Fruit fly (Drosophila melanogaster) whole organism, wandering third instar larva: Measurements from ENCODE around the gene Jhbp3.

Source experiments
- Abd-B ChIP-seq: fragments of >200 bp; optimal IDR thresholded peaks from 2 replicates; lab custom pipeline; 2017; ENCODE audit warnings: missing biosample characterization, missing genetic modification characterization
- CG32264 ChIP-seq: fragments of 200-800 bp; sonication (Bioruptor generic); optimal IDR thresholded peaks from 2 replicates; lab custom pipeline; 2016; ENCODE audit warnings: missing biosample characterization, missing genetic modification characterization
- CrebA ChIP-seq: fragments of 200-800 bp; sonication (Bioruptor generic); optimal IDR thresholded peaks from 2 replicates; lab custom pipeline; 2016; ENCODE audit warnings: missing biosample characterization, mild to moderate bottlenecking, missing genetic modification characterization, borderline replicate concordance
- Dfd ChIP-seq: fragments of >200 bp; optimal IDR thresholded peaks from 2 replicates; lab custom pipeline; 2017; ENCODE audit warnings: missing biosample characterization, missing genetic modification characterization
- Dif ChIP-seq: fragments of 200-275, 200-300 bp; sonication (Bioruptor generic); optimal IDR thresholded peaks from 2 replicates; lab custom pipeline; 2018; ENCODE audit warnings: missing biosample characterization, missing genetic modification characterization; ENCODE audit not compliant: partially characterized antibody
- GATAd ChIP-seq: sonication (Bioruptor generic); optimal IDR thresholded peaks from 2 replicates; lab custom pipeline; 2016; ENCODE audit warnings: missing biosample characterization, missing genetic modification characterization
- Hnf4 ChIP-seq: fragments of 200-800 bp; sonication (Bioruptor generic); optimal IDR thresholded peaks from 2 replicates; lab custom pipeline; 2016; ENCODE audit warnings: missing biosample characterization, mild to moderate bottlenecking, missing genetic modification characterization
- Hr78 ChIP-seq: fragments of >200 bp; optimal IDR thresholded peaks from 2 replicates; lab custom pipeline; 2017; ENCODE audit warnings: missing biosample characterization, missing genetic modification characterization
- Hr83 ChIP-seq: fragments of 200-300 bp; sonication (Bioruptor generic); optimal IDR thresholded peaks from 2 replicates; lab custom pipeline; 2016; ENCODE audit warnings: missing biosample characterization, mild to moderate bottlenecking, missing genetic modification characterization, moderate library complexity; ENCODE audit not compliant: poor library complexity, severe bottlenecking
- Jra ChIP-seq: sonication (Bioruptor generic); optimal IDR thresholded peaks from 2 replicates; lab custom pipeline; 2016; ENCODE audit warnings: missing biosample characterization, missing genetic modification characterization
- Mio ChIP-seq: sonication (Bioruptor generic); optimal IDR thresholded peaks from 2 replicates; lab custom pipeline; 2016; ENCODE audit warnings: missing biosample characterization, missing genetic modification characterization
- Myc ChIP-seq: fragments of >200 bp; optimal IDR thresholded peaks from 2 replicates; lab custom pipeline; 2017
- N ChIP-seq: fragments of >200 bp; optimal IDR thresholded peaks from 2 replicates; lab custom pipeline; 2018; ENCODE audit warnings: missing biosample characterization, missing external identifiers, missing genetic modification characterization
- OdsH ChIP-seq: fragments of 200-800 bp; sonication (Bioruptor generic); optimal IDR thresholded peaks from 2 replicates; lab custom pipeline; 2016; ENCODE audit warnings: missing biosample characterization, mild to moderate bottlenecking, missing genetic modification characterization
- Rel ChIP-seq, 2 experiments: fragments of 200-800 bp; sonication (Bioruptor generic) in 1 of 2; optimal IDR thresholded peaks; 2 replicates in 1 of 2; 3 replicates in 1 of 2; lab custom pipeline; 2016 to 2019; ENCODE audit warnings: mild to moderate bottlenecking in 2 of 2, missing biosample characterization in 2 of 2, missing genetic modification characterization in 2 of 2, moderate library complexity in 1 of 2
- Sp1 ChIP-seq: fragments of 200-800 bp; sonication (Bioruptor generic); optimal IDR thresholded peaks from 3 replicates; lab custom pipeline; 2019; ENCODE audit warnings: missing biosample characterization, mild to moderate bottlenecking, missing genetic modification characterization, moderate library complexity
- Vsx2 ChIP-seq: fragments of 200-300, 225-300 bp; sonication (Bioruptor generic); optimal IDR thresholded peaks from 2 replicates; lab custom pipeline; 2018; ENCODE audit warnings: missing biosample characterization, missing genetic modification characterization; ENCODE audit not compliant: partially characterized antibody
- brk ChIP-seq: fragments of 200-800 bp; sonication (Bioruptor generic); optimal IDR thresholded peaks from 2 replicates; lab custom pipeline; 2016; ENCODE audit warnings: missing biosample characterization, mild to moderate bottlenecking, missing genetic modification characterization
- dl ChIP-seq, 2 experiments: fragments of 175-275, 200-275 bp in 1 of 2; fragments of 200-275 bp in 1 of 2; sonication (Bioruptor generic); optimal IDR thresholded peaks; lab custom pipeline; 2018; ENCODE audit warnings: mild to moderate bottlenecking in 2 of 2, missing biosample characterization in 2 of 2, missing genetic modification characterization in 2 of 2, moderate library complexity in 2 of 2; ENCODE audit not compliant: partially characterized antibody in 2 of 2, insufficient read depth in 1 of 2
- dmrt93B ChIP-seq: fragments of 200-800 bp; sonication (Bioruptor generic); optimal IDR thresholded peaks from 2 replicates; lab custom pipeline; 2018; ENCODE audit warnings: missing biosample characterization, mild to moderate bottlenecking, missing genetic modification characterization
- ey ChIP-seq: fragments of 200-800 bp; sonication (Bioruptor generic); optimal IDR thresholded peaks from 2 replicates; lab custom pipeline; 2016; ENCODE audit warnings: missing biosample characterization, missing genetic modification characterization
- fru ChIP-seq: fragments of 200-800 bp; sonication (Bioruptor generic); optimal IDR thresholded peaks from 3 replicates; lab custom pipeline; 2016; ENCODE audit warnings: missing biosample characterization, mild to moderate bottlenecking, missing genetic modification characterization
- jim ChIP-seq: fragments of 175-275, 200-325 bp; sonication (Bioruptor generic); optimal IDR thresholded peaks from 2 replicates; lab custom pipeline; 2016; ENCODE audit warnings: missing biosample characterization, mild to moderate bottlenecking, missing genetic modification characterization
- lola ChIP-seq: fragments of >200 bp; optimal IDR thresholded peaks from 2 replicates; lab custom pipeline; 2017; ENCODE audit warnings: missing biosample characterization, missing genetic modification characterization
- pan ChIP-seq: fragments of >200 bp; optimal IDR thresholded peaks from 2 replicates; lab custom pipeline; 2017
- psq ChIP-seq: fragments of 200-800 bp; sonication (Bioruptor generic); optimal IDR thresholded peaks from 3 replicates; lab custom pipeline; 2017; ENCODE audit warnings: missing biosample characterization, mild to moderate bottlenecking, missing genetic modification characterization, moderate library complexity
- sage ChIP-seq: fragments of 200-800 bp; sonication (Bioruptor generic); optimal IDR thresholded peaks from 2 replicates; lab custom pipeline; 2016; ENCODE audit warnings: missing biosample characterization, mild to moderate bottlenecking, missing genetic modification characterization
- sv ChIP-seq: fragments of 200-800 bp; sonication (Bioruptor generic); optimal IDR thresholded peaks from 3 replicates; lab custom pipeline; 2016; ENCODE audit warnings: missing biosample characterization, missing genetic modification characterization
- tai ChIP-seq: sonication (Bioruptor generic); optimal IDR thresholded peaks from 2 replicates; lab custom pipeline; 2016; ENCODE audit warnings: missing biosample characterization, missing genetic modification characterization
- usp ChIP-seq: fragments of >200 bp; optimal IDR thresholded peaks from 2 replicates; lab custom pipeline; 2017; ENCODE audit warnings: missing biosample characterization, missing genetic modification characterization
- woc ChIP-seq: sonication (Bioruptor generic); optimal IDR thresholded peaks from 2 replicates; lab custom pipeline; 2016; ENCODE audit warnings: missing biosample characterization, mild to moderate bottlenecking, missing genetic modification characterization

Gene Jhbp3

dm6 chr3R:4966246-4966937 is 11.3 kb upstream of the Jhbp3 start:
- TF ChIP-seq N (GFP tag; lab: Kevin White, UChicago), result no peak
- TF ChIP-seq CrebA, result no peak
- TF ChIP-seq Dfd (GFP tag; lab: Kevin White, UChicago), result no peak
- TF ChIP-seq Dif (GFP tag; lab: Kevin White, UChicago), result no peak
- TF ChIP-seq Rel (GFP tag; optimal IDR thresholded peaks at IDR 0.05; lab: Kevin White, UChicago), result no peak
- TF ChIP-seq Rel (tag; optimal IDR thresholded peaks at IDR 0.05; lab: Kevin White, UChicago), result no peak
- TF ChIP-seq dl (GFP tag; optimal IDR thresholded peaks at IDR 0.05; lab: Kevin White, UChicago; ENCODE audit: insufficient read depth in 1 of 2, partially characterized antibody in 2 of 2), result no peak
- no peak for TF ChIP-seq tai
- TF ChIP-seq Myc (lab: Kevin White, UChicago), result no peak
- no peak for TF ChIP-seq Hr83
- no peak for TF ChIP-seq sage (GFP tag; lab: Kevin White, UChicago)
- no peak for TF ChIP-seq dmrt93B (GFP tag; lab: Kevin White, UChicago)
- no peak for TF ChIP-seq lola (GFP tag; lab: Kevin White, UChicago)
- no peak for TF ChIP-seq CG32264 (GFP tag; lab: Kevin White, UChicago)
- no peak for TF ChIP-seq Vsx2 (GFP tag; lab: Kevin White, UChicago)
- no peak for TF ChIP-seq ey
- TF ChIP-seq fru, result no peak
- TF ChIP-seq Hr78 (GFP tag; lab: Kevin White, UChicago), result no peak

- no peak for TF ChIP-seq pan
- no peak for TF ChIP-seq N (GFP tag; lab: Kevin White, UChicago)
- no peak for TF ChIP-seq sv (GFP tag; lab: Kevin White, UChicago)
- no peak for TF ChIP-seq CG32264 (GFP tag; lab: Kevin White, UChicago)
Measured at dm6 chr3R:4965145-4965544, 10.1 kb upstream of the Jhbp3 start, which contains the start of gene Jhbp1. TSS of gene Jhbp1 (plus strand) at chr3R:4965445.

dm6 chr3R:4963917-4964316 is 8.9 kb upstream of the Jhbp3 start:
- TF ChIP-seq Sp1 (GFP tag; lab: Kevin White, UChicago) (no peak), brk (GFP tag; lab: Kevin White, UChicago) (no peak), CrebA (no peak), Abd-B (GFP tag; lab: Kevin White, UChicago) (no peak), N (GFP tag; lab: Kevin White, UChicago) (no peak), Hnf4 (GFP tag; lab: Kevin White, UChicago) (no peak), Mio (GFP tag; lab: Kevin White, UChicago) (no peak), Myc (lab: Kevin White, UChicago) (no peak), dl (GFP tag; optimal IDR thresholded peaks at IDR 0.05; lab: Kevin White, UChicago; ENCODE audit: insufficient read depth in 1 of 2, partially characterized antibody in 2 of 2) (no peak), GATAd (GFP tag; lab: Kevin White, UChicago) (no peak), Hr78 (GFP tag; lab: Kevin White, UChicago) (no peak)

dm6 chr3R:4963370-4963769 is 8.3 kb upstream of the Jhbp3 start:
- TF ChIP-seq fru (no peak), Rel (GFP tag; optimal IDR thresholded peaks at IDR 0.05; lab: Kevin White, UChicago) (no peak), Rel (tag; optimal IDR thresholded peaks at IDR 0.05; lab: Kevin White, UChicago) (no peak), Vsx2 (GFP tag; lab: Kevin White, UChicago) (no peak), tai (no peak), OdsH (GFP tag; lab: Kevin White, UChicago) (no peak), woc (GFP tag; lab: Kevin White, UChicago) (no peak), jim (GFP tag; lab: Kevin White, UChicago) (no peak), Hr78 (GFP tag; lab: Kevin White, UChicago) (no peak), Hr83 (no peak), Dif (GFP tag; lab: Kevin White, UChicago) (no peak), usp (GFP tag; lab: Kevin White, UChicago) (no peak), Jra (GFP tag; lab: Kevin White, UChicago) (no peak), Mio (GFP tag; lab: Kevin White, UChicago) (no peak), psq (GFP tag; lab: Kevin White, UChicago) (no peak)
